Fruit fly (Drosophila melanogaster): ENCODE measurements around the gene Enoph.

DNA sequence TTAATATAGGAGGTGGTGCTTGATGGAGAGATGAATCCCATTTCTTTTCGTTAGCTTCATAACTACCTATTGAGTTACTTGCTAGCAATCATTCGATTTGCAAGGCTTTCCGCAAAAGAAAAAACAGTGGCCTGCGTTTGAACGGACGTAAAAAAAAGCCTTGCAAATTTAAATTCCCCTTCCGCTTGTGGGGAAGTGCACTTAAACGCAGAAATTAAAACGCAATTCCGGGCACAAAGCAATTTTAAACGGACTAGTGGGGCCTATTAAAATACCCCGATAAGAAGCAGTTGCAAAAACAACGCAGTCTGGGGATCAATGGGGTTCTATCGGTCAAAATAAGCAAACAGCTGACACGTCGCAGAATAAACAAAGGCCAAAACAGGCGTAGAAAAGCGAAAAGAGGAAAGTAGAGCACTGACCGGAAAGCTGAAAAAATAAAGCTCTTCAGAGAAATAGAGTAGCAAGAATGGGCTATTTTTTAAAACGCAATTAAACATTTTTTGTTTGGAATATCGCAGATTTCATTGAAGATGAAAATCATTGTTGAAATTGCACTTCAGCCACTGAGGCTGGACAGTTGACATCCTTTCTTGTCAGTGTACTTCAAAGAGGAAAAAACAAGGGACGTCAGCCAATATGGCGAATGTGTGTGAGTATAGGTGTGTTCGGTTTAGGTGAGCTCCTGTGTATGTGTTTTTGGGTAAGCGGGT lies 5.8 kb downstream of the Enoph start:
- TF ChIP-seq CG8478 (optimal IDR thresholded peaks at IDR 0.05) (no peak), CTCF (optimal IDR thresholded peaks at IDR 0.05) (no peak)
